Worm (Caenorhabditis elegans) whole organism, L1 larva: ENCODE results near the gene emre-1.
"Not testable (repeated sequence)": the region's sequence is repeated elsewhere in the genome, so short reads cannot be mapped to it uniquely, and the experiment has no call there.

ENCODE experiments used
- aly-2 ChIP-seq: fragments of 150-350 bp; optimal IDR thresholded peaks from 2 replicates; lab custom pipeline; 2014; ENCODE audit warnings: missing biosample characterization, missing genetic modification characterization
- ces-1 ChIP-seq: fragments of 150-350 bp; optimal IDR thresholded peaks from 2 replicates; lab custom pipeline; 2014; ENCODE audit warnings: missing biosample characterization, missing genetic modification reagents, missing genetic modification characterization
- fos-1 ChIP-seq: fragments of 150-350 bp; optimal IDR thresholded peaks from 2 replicates; lab custom pipeline; 2014; ENCODE audit warnings: missing biosample characterization, missing genetic modification characterization
- lin-13 ChIP-seq: fragments of 150-350 bp; optimal IDR thresholded peaks from 2 replicates; lab custom pipeline; 2014; ENCODE audit warnings: missing biosample characterization, missing genetic modification reagents, missing genetic modification characterization
- lin-35 ChIP-seq, 2 experiments: fragments of 150-350 bp; optimal IDR thresholded peaks; 2 replicates each; lab custom pipeline; 2014; ENCODE audit warnings: missing biosample characterization in 2 of 2, missing genetic modification characterization in 2 of 2, missing genetic modification reagents in 2 of 2
- mef-2 ChIP-seq: fragments of 150-350 bp; optimal IDR thresholded peaks from 2 replicates; lab custom pipeline; 2014; ENCODE audit warnings: missing biosample characterization, missing genetic modification characterization
- unc-62 ChIP-seq: fragments of 150-350 bp; optimal IDR thresholded peaks from 2 replicates; lab custom pipeline; 2014; ENCODE audit warnings: missing biosample characterization, missing genetic modification reagents, missing genetic modification characterization
- ztf-11 ChIP-seq, 2 experiments: sonication (generic microtip); optimal IDR thresholded peaks; 2 replicates each; lab custom pipeline; 2016 to 2017; ENCODE audit warnings: missing genetic modification characterization in 2 of 2, missing biosample characterization in 1 of 2, missing compliant biosample characterization in 1 of 2

DNA sequence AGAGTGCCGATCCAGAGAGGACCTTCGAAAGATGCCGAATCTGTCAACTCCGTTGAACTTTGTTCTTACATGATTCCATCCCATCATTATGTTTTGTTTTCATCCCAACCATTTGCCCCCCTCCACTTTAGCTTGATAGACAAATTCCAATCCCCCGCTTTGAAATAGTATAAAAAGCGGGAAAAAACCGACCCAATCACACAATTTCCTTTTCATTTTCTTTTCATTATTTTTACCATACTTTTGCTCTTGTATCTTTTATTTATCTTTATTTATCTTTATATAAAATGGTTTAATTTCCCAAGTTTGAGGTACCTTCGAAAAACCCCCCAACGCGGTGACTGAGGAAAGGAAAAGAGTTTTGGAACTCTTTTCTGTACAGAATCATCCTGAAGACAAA is 13.0 kb upstream of the emre-1 start, which contains the start of gene F20D1.22:
- not testable (repeated sequence) for TF ChIP-seq aly-2 (tag; lab: Kevin White, UChicago); fos-1 (tag; lab: Kevin White, UChicago); mef-2; ztf-11 (tag; optimal IDR thresholded peaks at IDR 0.05; lab: Kevin White, UChicago); lin-13 (GFP tag; lab: Kevin White, UChicago); ces-1 (GFP tag; lab: Kevin White, UChicago); unc-62 (GFP tag; lab: Kevin White, UChicago); lin-35 (GFP tag; optimal IDR thresholded peaks at IDR 0.05; lab: Kevin White, UChicago)
